Fruit fly (Drosophila melanogaster) whole organism: ENCODE data around the gene CG7094.

ENCODE experiments used
- CG8478 ChIP-seq: fragments of >200 bp; optimal IDR thresholded peaks from 2 replicates; lab custom pipeline; 2018; ENCODE audit warnings: inconsistent platforms
- Dll ChIP-seq: fragments of >200 bp; optimal IDR thresholded peaks from 2 replicates; lab custom pipeline; 2017
- EcR ChIP-seq, 2 experiments: fragments of >200 bp; optimal IDR thresholded peaks; 2 replicates each; lab custom pipeline; 2017; ENCODE audit warnings: missing biosample characterization in 2 of 2, missing genetic modification characterization in 2 of 2, missing genetic modification reagents in 2 of 2
- pan ChIP-seq: fragments of >200 bp; optimal IDR thresholded peaks from 2 replicates; lab custom pipeline; 2017
- psq ChIP-seq: fragments of >200 bp; optimal IDR thresholded peaks from 2 replicates; lab custom pipeline; 2017
- usp ChIP-seq: fragments of >200 bp; optimal IDR thresholded peaks from 2 replicates; lab custom pipeline; 2017; ENCODE audit warnings: missing biosample characterization, missing genetic modification characterization, mixed read lengths

Gene CG7094

DNA sequence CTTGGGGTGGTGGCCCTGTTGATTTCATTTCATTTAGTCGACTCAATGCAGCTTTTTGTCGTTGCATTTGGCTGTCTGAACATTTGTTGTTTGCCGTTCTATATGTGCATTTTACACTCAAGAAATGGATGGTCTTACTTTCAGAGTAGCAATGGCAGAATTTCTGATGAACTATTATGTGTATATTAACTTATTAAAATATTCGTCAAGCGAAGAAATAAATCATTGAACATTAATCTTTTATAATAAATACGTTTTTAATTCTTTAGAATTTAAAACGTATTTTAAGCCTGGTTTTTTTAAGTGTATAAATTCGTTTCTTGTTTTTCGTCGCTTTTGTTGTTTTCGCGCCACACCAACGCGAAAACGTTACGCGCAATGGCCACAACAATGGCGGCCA, 17.5 kb upstream of the CG7094 start:
- TF ChIP-seq pan (lab: Kevin White, UChicago) (no peak), Dll (lab: Kevin White, UChicago) (no peak), CG8478 (lab: Kevin White, UChicago) (no peak), psq (lab: Kevin White, UChicago) (no peak), EcR (GFP tag; optimal IDR thresholded peaks at IDR 0.05; lab: Kevin White, UChicago) (no peak), usp (no peak)

DNA sequence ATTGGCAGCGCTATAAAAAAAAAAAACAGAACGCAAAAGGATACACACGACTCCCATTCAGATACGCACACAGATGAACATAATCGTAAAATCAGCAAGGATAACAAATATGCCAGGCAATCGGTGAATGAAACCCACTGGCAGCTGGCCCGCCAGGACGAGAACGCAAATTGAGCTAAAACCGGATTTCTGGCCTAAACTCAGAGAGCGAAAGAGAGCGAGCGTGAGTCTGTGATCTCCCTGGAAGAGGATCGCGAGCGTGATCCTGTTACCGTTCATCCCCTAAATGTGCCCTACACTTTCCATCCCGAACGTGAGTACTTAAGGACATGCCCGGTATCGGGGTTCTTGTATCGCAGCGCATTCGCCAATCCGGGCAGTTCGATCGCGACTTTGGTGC, 10.2 kb upstream of the CG7094 start:
- TF ChIP-seq psq (lab: Kevin White, UChicago) (no peak), EcR (GFP tag; optimal IDR thresholded peaks at IDR 0.05; lab: Kevin White, UChicago) (no peak), usp (no peak), pan (lab: Kevin White, UChicago) (no peak), CG8478 (lab: Kevin White, UChicago) (no peak), Dll (lab: Kevin White, UChicago) (no peak)

DNA sequence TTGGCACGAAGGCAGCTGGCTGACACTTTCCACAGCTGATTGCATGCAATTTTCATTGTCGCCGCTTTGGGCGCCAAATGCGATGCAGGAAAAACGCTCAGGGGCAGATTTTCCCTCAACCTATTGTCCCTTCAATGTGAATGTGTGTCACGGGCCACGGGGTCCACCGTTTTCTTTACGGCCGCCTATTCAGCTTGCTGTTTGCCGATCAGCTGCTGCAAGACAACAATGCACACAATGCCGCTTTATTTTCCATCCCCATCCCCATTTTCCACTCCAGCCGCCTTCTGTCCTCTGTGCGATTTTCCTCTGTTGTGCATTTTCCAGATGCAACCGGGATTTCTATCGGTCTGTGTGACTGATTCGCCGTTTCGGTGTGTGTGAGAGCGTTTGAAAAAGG, 9.1 kb upstream of the CG7094 start:
- no peak for TF ChIP-seq usp
- no peak for TF ChIP-seq EcR (GFP tag; optimal IDR thresholded peaks at IDR 0.05; lab: Kevin White, UChicago)
- no peak for TF ChIP-seq psq (lab: Kevin White, UChicago)
- TF ChIP-seq CG8478 (lab: Kevin White, UChicago): no peak
- TF ChIP-seq Dll (lab: Kevin White, UChicago): no peak
- TF ChIP-seq pan (lab: Kevin White, UChicago): no peak

dm6 chr2L:17561914-17562313, 6.3 kb upstream of the CG7094 start:
- TF ChIP-seq usp (no peak), CG8478 (lab: Kevin White, UChicago) (no peak), Dll (lab: Kevin White, UChicago) (no peak), pan (lab: Kevin White, UChicago) (no peak), EcR (GFP tag; optimal IDR thresholded peaks at IDR 0.05; lab: Kevin White, UChicago) (no peak), psq (lab: Kevin White, UChicago) (no peak)

DNA sequence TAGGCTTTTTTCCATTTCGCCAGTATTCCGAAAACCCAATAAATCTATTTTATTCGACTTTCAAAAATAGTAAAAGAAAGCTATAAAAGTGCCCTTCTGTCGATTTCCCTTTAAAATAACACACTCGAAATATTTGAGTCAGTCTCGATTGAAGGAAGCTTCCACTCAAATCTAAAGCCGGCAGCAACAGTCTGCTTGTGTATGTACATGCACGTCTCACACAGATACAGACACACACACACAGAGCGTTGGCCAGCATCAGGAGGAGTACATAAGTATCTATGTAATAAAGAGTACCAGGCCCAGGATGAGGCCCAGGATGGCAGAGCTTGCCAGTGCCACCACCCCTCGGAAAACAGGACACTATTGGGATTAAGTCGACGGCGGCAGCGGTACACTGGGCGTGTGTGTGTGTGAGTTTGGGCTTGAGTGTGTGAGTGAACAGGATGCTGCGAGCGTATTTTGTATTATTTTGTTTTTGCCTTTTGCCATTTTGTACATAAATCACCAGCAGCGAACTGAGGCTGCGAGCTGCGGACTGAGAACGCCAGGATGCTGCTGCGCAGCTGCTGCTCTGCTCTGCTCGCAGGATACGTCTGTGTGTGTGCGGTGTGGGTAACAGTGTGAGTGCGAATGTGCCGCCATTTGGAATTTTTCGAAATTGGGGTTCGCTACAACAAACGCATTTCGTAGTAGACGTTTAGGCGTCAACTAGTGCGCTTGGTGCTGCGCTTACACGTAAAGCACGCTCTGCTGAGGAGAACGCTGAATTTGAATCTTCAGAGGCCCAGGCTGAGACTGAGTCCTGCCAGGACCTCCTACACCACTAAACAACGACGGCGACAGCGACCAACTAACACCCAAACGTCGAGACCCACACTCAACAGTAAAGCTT, 4.8 kb upstream of the CG7094 start:
- TF ChIP-seq Dll (lab: Kevin White, UChicago) (no peak), usp (no peak), psq (lab: Kevin White, UChicago) (no peak), CG8478 (lab: Kevin White, UChicago) (no peak), pan (lab: Kevin White, UChicago) (no peak), EcR (GFP tag; optimal IDR thresholded peaks at IDR 0.05; lab: Kevin White, UChicago) (no peak)

DNA sequence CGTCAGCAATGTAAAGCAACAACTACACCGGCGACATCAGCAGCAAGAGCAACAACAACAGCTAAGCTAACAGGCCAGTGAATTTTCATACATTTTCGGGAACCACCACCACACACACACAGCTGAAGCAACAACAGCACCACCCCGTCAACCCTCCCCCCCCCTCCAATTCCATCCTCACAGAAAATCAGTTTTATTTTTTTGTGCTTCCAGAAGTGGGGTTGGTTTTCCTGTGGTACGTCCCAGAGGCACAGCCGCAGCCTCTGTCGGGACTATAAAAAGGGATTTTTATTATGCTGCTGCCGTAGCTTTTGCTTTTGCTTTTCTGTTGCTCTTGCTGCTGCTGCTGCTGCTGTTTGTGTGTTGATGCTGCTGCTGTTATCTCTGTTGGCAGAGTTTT, 3.7 kb upstream of the CG7094 start:
- no peak for TF ChIP-seq CG8478 (lab: Kevin White, UChicago)
- TF ChIP-seq usp: no peak
- no peak for TF ChIP-seq EcR (GFP tag; optimal IDR thresholded peaks at IDR 0.05; lab: Kevin White, UChicago)
- no peak for TF ChIP-seq pan (lab: Kevin White, UChicago)
- TF ChIP-seq Dll (lab: Kevin White, UChicago): no peak
- no peak for TF ChIP-seq psq (lab: Kevin White, UChicago)

- no peak for TF ChIP-seq Dll (lab: Kevin White, UChicago)
- TF ChIP-seq pan (lab: Kevin White, UChicago): no peak
- no peak for TF ChIP-seq EcR (GFP tag; optimal IDR thresholded peaks at IDR 0.05; lab: Kevin White, UChicago)
- TF ChIP-seq CG8478 (lab: Kevin White, UChicago): no peak
- no peak for TF ChIP-seq psq (lab: Kevin White, UChicago)
- no peak for TF ChIP-seq usp
Observed at dm6 chr2L:17558111-17558773, 2.7 kb upstream of the CG7094 start.

- TF ChIP-seq usp (no peak), EcR (GFP tag; optimal IDR thresholded peaks at IDR 0.05; lab: Kevin White, UChicago) (no peak), Dll (lab: Kevin White, UChicago) (no peak), psq (lab: Kevin White, UChicago) (no peak), pan (lab: Kevin White, UChicago) (no peak), CG8478 (lab: Kevin White, UChicago) (no peak)
Observed at dm6 chr2L:17542661-17543278, 12.8 kb downstream of the CG7094 start.

dm6 chr2L:17541106-17541505, 14.5 kb downstream of the CG7094 start:
- no peak for TF ChIP-seq EcR (GFP tag; optimal IDR thresholded peaks at IDR 0.05; lab: Kevin White, UChicago)
- TF ChIP-seq CG8478 (lab: Kevin White, UChicago): no peak
- no peak for TF ChIP-seq psq (lab: Kevin White, UChicago)

dm6 chr2L:17533794-17534193, 21.8 kb downstream of the CG7094 start:
- TF ChIP-seq usp (no peak), CG8478 (lab: Kevin White, UChicago) (no peak), EcR (GFP tag; optimal IDR thresholded peaks at IDR 0.05; lab: Kevin White, UChicago) (no peak), pan (lab: Kevin White, UChicago) (no peak), Dll (lab: Kevin White, UChicago) (no peak), psq (lab: Kevin White, UChicago) (no peak)

- no peak for TF ChIP-seq usp
- no peak for TF ChIP-seq EcR (GFP tag; optimal IDR thresholded peaks at IDR 0.05; lab: Kevin White, UChicago)
- no peak for TF ChIP-seq CG8478 (lab: Kevin White, UChicago)
- TF ChIP-seq Dll (lab: Kevin White, UChicago): no peak
- no peak for TF ChIP-seq pan (lab: Kevin White, UChicago)
- TF ChIP-seq psq (lab: Kevin White, UChicago): no peak
Observed at dm6 chr2L:17532134-17532533, 23.4 kb downstream of the CG7094 start, which contains the start of gene CG15145. TSS of gene CG15145 (minus strand) at chr2L:17532234.
